Worm (Caenorhabditis elegans) whole organism, L4 larva: ENCODE data around the gene F56F11.1.

Experiments used
- D1046.2 ChIP-seq: fragments of 200-800 bp; sonication (Bioruptor generic); IDR thresholded peaks from 2 replicates; pipeline ENCODE4 v1.3.6; 2022; ENCODE audit warnings: missing genetic modification characterization, missing compliant biosample characterization
- F10B5.3 ChIP-seq: sonication (generic microtip); optimal IDR thresholded peaks from 2 replicates; lab custom pipeline; 2016; ENCODE audit warnings: mild to moderate bottlenecking, missing genetic modification characterization, missing compliant biosample characterization
- F44E2.7 ChIP-seq: fragments of 200-800 bp; sonication (Bioruptor generic); IDR thresholded peaks from 2 replicates; pipeline ENCODE4 v2.1.2; 2022; ENCODE audit warnings: missing genetic modification characterization, missing compliant biosample characterization
- F49E8.2 ChIP-seq: sonication (generic microtip); optimal IDR thresholded peaks from 2 replicates; lab custom pipeline; 2016; ENCODE audit warnings: missing compliant biosample characterization, mild to moderate bottlenecking, missing genetic modification characterization, borderline replicate concordance
- R02D3.7 ChIP-seq: fragments of 150-350 bp; sonication (generic microtip); optimal IDR thresholded peaks from 3 replicates; lab custom pipeline; 2014; ENCODE audit warnings: missing biosample characterization, missing genetic modification characterization
- T26A8.4 ChIP-seq: fragments of 200-800 bp; sonication (Bioruptor generic); IDR thresholded peaks from 2 replicates; pipeline ENCODE4 v1.3.6; 2022; ENCODE audit warnings: missing genetic modification characterization, missing compliant biosample characterization
- Y48G9A.11 ChIP-seq: fragments of 200-800 bp; sonication (Bioruptor generic); IDR thresholded peaks from 2 replicates; pipeline ENCODE4 v1.3.6; 2022; ENCODE audit warnings: missing genetic modification reagents, missing genetic modification characterization, missing compliant biosample characterization
- Y5F2A.4 ChIP-seq: fragments of 200-800 bp; sonication (Bioruptor generic); optimal IDR thresholded peaks from 2 replicates; lab custom pipeline; 2018; ENCODE audit warnings: mild to moderate bottlenecking, missing genetic modification characterization, missing compliant biosample characterization
- Y75B8A.6 ChIP-seq: fragments of 200-800 bp; sonication (Bioruptor generic); IDR thresholded peaks from 2 replicates; pipeline ENCODE4 v1.3.6; 2022; ENCODE audit warnings: missing genetic modification reagents, missing genetic modification characterization, missing compliant biosample characterization
- ama-1 ChIP-seq: fragments of 150-350 bp; optimal IDR thresholded peaks from 2 replicates; lab custom pipeline; 2014; ENCODE audit warnings: inconsistent platforms, mixed read lengths
- ceh-62 ChIP-seq: sonication (generic microtip); optimal IDR thresholded peaks from 2 replicates; lab custom pipeline; 2017; ENCODE audit warnings: missing biosample characterization, missing genetic modification characterization
- ces-1 ChIP-seq: fragments of 150-350 bp; sonication (generic microtip); optimal IDR thresholded peaks from 4 replicates; lab custom pipeline; 2014; ENCODE audit warnings: missing biosample characterization, missing genetic modification reagents, missing genetic modification characterization
- daf-12 ChIP-seq: fragments of 150-350 bp; optimal IDR thresholded peaks from 2 replicates; lab custom pipeline; 2014; ENCODE audit warnings: missing biosample characterization, missing genetic modification reagents, missing genetic modification characterization
- daf-8 ChIP-seq: fragments of 200-800 bp; sonication (Bioruptor generic); IDR thresholded peaks from 2 replicates; pipeline ENCODE4 v1.3.6; 2022; ENCODE audit warnings: missing genetic modification characterization, missing compliant biosample characterization
- dmd-6 ChIP-seq: fragments of 200-800 bp; sonication (Bioruptor generic); IDR thresholded peaks from 2 replicates; pipeline ENCODE4 v1.3.6; 2022; ENCODE audit warnings: missing genetic modification reagents, missing genetic modification characterization, missing compliant biosample characterization
- dpl-1 ChIP-seq: fragments of 150-350 bp; optimal IDR thresholded peaks from 2 replicates; lab custom pipeline; 2014; ENCODE audit warnings: missing biosample characterization, missing genetic modification reagents, missing genetic modification characterization
- duxl-1 ChIP-seq: sonication (generic microtip); optimal IDR thresholded peaks from 2 replicates; lab custom pipeline; 2016; ENCODE audit warnings: mild to moderate bottlenecking, missing genetic modification characterization, moderate library complexity, missing compliant biosample characterization; ENCODE audit not compliant: poor library complexity
- dve-1 ChIP-seq: sonication (generic microtip); optimal IDR thresholded peaks from 2 replicates; lab custom pipeline; 2017; ENCODE audit warnings: antibody characterized with exemption, mild to moderate bottlenecking, missing genetic modification characterization, missing compliant biosample characterization; ENCODE audit not compliant: insufficient read depth
- egl-27 ChIP-seq: sonication (generic microtip); optimal IDR thresholded peaks from 3 replicates; lab custom pipeline; 2017; ENCODE audit warnings: missing biosample characterization, missing genetic modification reagents, missing genetic modification characterization
- fkh-10 ChIP-seq: fragments of 150-350 bp; optimal IDR thresholded peaks from 2 replicates; lab custom pipeline; 2014; ENCODE audit warnings: missing biosample characterization, missing genetic modification reagents, missing genetic modification characterization
- fos-1 ChIP-seq: fragments of 150-350 bp; optimal IDR thresholded peaks from 2 replicates; lab custom pipeline; 2014; ENCODE audit warnings: missing biosample characterization, missing genetic modification characterization
- hlh-11 ChIP-seq: fragments of 200-800 bp; sonication (Bioruptor generic); optimal IDR thresholded peaks from 2 replicates; lab custom pipeline; 2018; ENCODE audit warnings: mild to moderate bottlenecking, missing genetic modification characterization, missing compliant biosample characterization
- hlh-30 ChIP-seq: sonication (generic microtip); optimal IDR thresholded peaks from 2 replicates; lab custom pipeline; 2017; ENCODE audit warnings: antibody characterized with exemption, mild to moderate bottlenecking, missing genetic modification characterization, missing compliant biosample characterization; ENCODE audit not compliant: insufficient read depth
- jun-1 ChIP-seq: fragments of 150-350 bp; optimal IDR thresholded peaks from 2 replicates; lab custom pipeline; 2014; ENCODE audit warnings: missing biosample characterization, missing genetic modification reagents, missing genetic modification characterization
- lin-38 ChIP-seq: fragments of 200-800 bp; sonication (Bioruptor generic); IDR thresholded peaks from 2 replicates; pipeline ENCODE4 v1.3.6; 2022; ENCODE audit warnings: missing genetic modification reagents, missing genetic modification characterization, missing compliant biosample characterization
- lir-3 ChIP-seq: sonication (generic microtip); optimal IDR thresholded peaks from 2 replicates; lab custom pipeline; 2016; ENCODE audit warnings: mild to moderate bottlenecking, missing genetic modification characterization, missing compliant biosample characterization
- lsy-2 ChIP-seq, 2 experiments: fragments of 150-350 bp in 1 of 2; sonication (generic microtip) in 1 of 2; optimal IDR thresholded peaks; 2 replicates each; lab custom pipeline; 2014 to 2017; ENCODE audit warnings: missing biosample characterization in 2 of 2, missing genetic modification characterization in 2 of 2
- madf-5 ChIP-seq, 2 experiments: fragments of 200-800 bp; sonication (Bioruptor generic); IDR thresholded peaks; 2 replicates each; pipeline ENCODE4 v1.3.6; 2022; ENCODE audit warnings: missing compliant biosample characterization in 2 of 2, missing genetic modification characterization in 2 of 2
- mes-2 ChIP-seq: sonication (generic microtip); optimal IDR thresholded peaks from 2 replicates; lab custom pipeline; 2016; ENCODE audit warnings: missing genotype, mild to moderate bottlenecking, missing genetic modification characterization, missing compliant biosample characterization; ENCODE audit not compliant: poor library complexity, severe bottlenecking
- mxl-2 ChIP-seq: fragments of 200-800 bp; sonication (Bioruptor generic); conservative IDR thresholded peaks from 2 replicates; pipeline ENCODE4 v1.3.6; 2022; ENCODE audit warnings: missing genetic modification reagents, missing genetic modification characterization, missing compliant biosample characterization
- mxl-3 ChIP-seq: fragments of 200-800 bp; sonication (Bioruptor generic); optimal IDR thresholded peaks from 2 replicates; lab custom pipeline; 2018; ENCODE audit warnings: mild to moderate bottlenecking, missing genetic modification characterization, missing compliant biosample characterization
- nhr-10 ChIP-seq: fragments of 150-350 bp; optimal IDR thresholded peaks from 2 replicates; lab custom pipeline; 2014; ENCODE audit warnings: missing biosample characterization, missing genetic modification characterization
- nhr-11 ChIP-seq: fragments of 150-350 bp; optimal IDR thresholded peaks from 2 replicates; lab custom pipeline; 2014; ENCODE audit warnings: missing biosample characterization, missing genetic modification characterization
- nhr-111 ChIP-seq: fragments of 200-800 bp; sonication (Bioruptor generic); optimal IDR thresholded peaks from 2 replicates; lab custom pipeline; 2018; ENCODE audit warnings: mild to moderate bottlenecking, missing genetic modification characterization, missing compliant biosample characterization
- nhr-28 ChIP-seq: fragments of 150-350 bp; optimal IDR thresholded peaks from 2 replicates; lab custom pipeline; 2014; ENCODE audit warnings: missing biosample characterization, missing genetic modification characterization
- nhr-41 ChIP-seq: fragments of 200-800 bp; sonication (Bioruptor generic); IDR thresholded peaks from 2 replicates; pipeline ENCODE4 v1.3.6; 2022; ENCODE audit warnings: missing genetic modification reagents, missing genetic modification characterization, missing compliant biosample characterization
- nhr-48 ChIP-seq: sonication (generic microtip); optimal IDR thresholded peaks from 2 replicates; lab custom pipeline; 2016; ENCODE audit warnings: mild to moderate bottlenecking, missing genetic modification characterization, missing compliant biosample characterization
- nhr-76 ChIP-seq: fragments of 150-350 bp; optimal IDR thresholded peaks from 2 replicates; lab custom pipeline; 2014; ENCODE audit warnings: missing biosample characterization, missing genetic modification characterization
- nhr-77 ChIP-seq: fragments of 150-350 bp; optimal IDR thresholded peaks from 2 replicates; lab custom pipeline; 2014; ENCODE audit warnings: missing biosample characterization, missing genetic modification characterization
- pha-4 ChIP-seq, 2 experiments: fragments of 150-350 bp in 1 of 2; fragments of 200-800 bp in 1 of 2; sonication (Bioruptor generic) in 1 of 2; IDR thresholded peaks in 1 of 2; optimal IDR thresholded peaks in 1 of 2; 2 replicates each; pipeline versions ENCODE4 v1.3.6 to Lab custom; 2014 to 2022; ENCODE audit warnings: missing genetic modification characterization in 2 of 2, missing genetic modification reagents in 2 of 2, missing biosample characterization in 1 of 2, missing compliant biosample characterization in 1 of 2
- pqm-1 ChIP-seq: sonication (generic microtip); optimal IDR thresholded peaks from 2 replicates; lab custom pipeline; 2017; ENCODE audit warnings: missing biosample characterization, missing genetic modification characterization
- sdz-12 ChIP-seq: fragments of 200-800 bp; sonication (Bioruptor generic); optimal IDR thresholded peaks from 2 replicates; lab custom pipeline; 2018; ENCODE audit warnings: mild to moderate bottlenecking, missing genetic modification characterization, missing compliant biosample characterization
- skn-1 ChIP-seq: fragments of 150-350 bp; optimal IDR thresholded peaks from 2 replicates; lab custom pipeline; 2014; ENCODE audit warnings: missing biosample characterization, missing genetic modification characterization
- snpc-1.2 ChIP-seq: fragments of 200-800 bp; sonication (Bioruptor generic); IDR thresholded peaks from 2 replicates; pipeline ENCODE4 v1.3.6; 2022; ENCODE audit warnings: missing genetic modification reagents, missing genetic modification characterization, missing compliant biosample characterization
- spr-3 ChIP-seq: fragments of 200-800 bp; sonication (Bioruptor generic); optimal IDR thresholded peaks from 2 replicates; lab custom pipeline; 2018; ENCODE audit warnings: mild to moderate bottlenecking, missing genetic modification characterization, missing compliant biosample characterization
- tag-97 ChIP-seq: fragments of 200-800 bp; sonication (Bioruptor generic); IDR thresholded peaks from 2 replicates; pipeline ENCODE4 v1.3.6; 2022; ENCODE audit warnings: missing genetic modification characterization, missing compliant biosample characterization
- unc-130 ChIP-seq: sonication (generic microtip); optimal IDR thresholded peaks from 2 replicates; lab custom pipeline; 2016; ENCODE audit warnings: missing genetic modification reagents, missing genetic modification characterization, missing compliant biosample characterization
- unc-62 ChIP-seq, 3 experiments: fragments of 150-350 bp in 1 of 3; sonication (generic microtip); optimal IDR thresholded peaks in 2 of 3; peaks in 1 of 3; 1 replicate in 1 of 3; 2 replicates in 2 of 3; lab custom pipeline; 2014 to 2017; ENCODE audit warnings: missing biosample characterization in 3 of 3, missing genetic modification characterization in 3 of 3, missing genetic modification reagents in 3 of 3, missing genotype in 1 of 3
- vab-7 ChIP-seq: fragments of 200-800 bp; sonication (Bioruptor generic); IDR thresholded peaks from 2 replicates; pipeline ENCODE4 v1.3.6; 2022; ENCODE audit warnings: missing genetic modification reagents, missing genetic modification characterization, missing compliant biosample characterization
- zfp-3 ChIP-seq: fragments of 200-800 bp; sonication (Bioruptor generic); conservative IDR thresholded peaks from 2 replicates; pipeline ENCODE4 v1.3.6; 2022; ENCODE audit warnings: missing genetic modification reagents, missing genetic modification characterization, missing compliant biosample characterization
- ztf-11 ChIP-seq: fragments of 150-350 bp; optimal IDR thresholded peaks from 2 replicates; lab custom pipeline; 2014; ENCODE audit warnings: missing biosample characterization, missing genetic modification characterization

The F56F11.1 gene

DNA sequence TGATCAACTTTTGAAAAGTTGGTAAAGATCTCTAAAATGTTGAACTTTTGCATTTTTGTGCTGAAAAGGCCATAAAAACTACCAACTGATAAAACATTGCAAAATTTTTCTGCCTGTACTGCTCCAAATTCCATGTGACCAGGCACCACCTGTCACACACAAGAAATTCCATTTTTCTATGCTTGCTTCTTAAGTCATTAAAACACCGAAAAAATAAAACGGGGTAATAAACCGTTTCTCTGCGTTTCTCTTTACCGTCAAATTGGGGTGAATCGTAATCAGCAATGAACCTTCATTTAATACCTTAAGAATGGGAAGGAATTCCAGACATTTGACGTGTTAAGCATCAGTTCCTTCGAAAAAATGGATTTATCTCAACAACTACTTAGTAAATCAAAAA, 21.3 kb upstream of the F56F11.1 start (continued):
- TF ChIP-seq dmd-6 (peak; percentile 93), unc-130 (GFP tag; lab: Kevin White, UChicago) (no peak), nhr-77 (tag; lab: Kevin White, UChicago) (peak; percentile 78), ces-1 (no peak), vab-7 (GFP tag; lab: Robert Waterston, UW) (no peak), pha-4 (GFP tag; IDR thresholded peaks at IDR 0.05; lab: Robert Waterston, UW) (no peak), pha-4 (tag; optimal IDR thresholded peaks at IDR 0.05; lab: Kevin White, UChicago) (no peak), nhr-111 (no peak), lin-38 (GFP tag; lab: Robert Waterston, UW) (no peak), F44E2.7 (GFP tag; lab: Robert Waterston, UW) (no peak), skn-1 (no peak), nhr-10 (tag; lab: Kevin White, UChicago) (no peak), tag-97 (no peak), Y48G9A.11 (GFP tag; lab: Robert Waterston, UW) (no peak), fkh-10 (GFP tag; lab: Kevin White, UChicago) (no peak), spr-3 (GFP tag; lab: Kevin White, UChicago) (no peak), ceh-62 (tag; lab: Kevin White, UChicago) (no peak), nhr-28 (tag; lab: Kevin White, UChicago) (peak; percentile 92), mes-2 (tag; lab: Kevin White, UChicago) (no peak), lir-3 (tag; lab: Kevin White, UChicago) (no peak), fos-1 (no peak), nhr-76 (tag; lab: Kevin White, UChicago) (no peak), sdz-12 (GFP tag; lab: Kevin White, UChicago) (no peak), Y5F2A.4 (GFP tag; lab: Kevin White, UChicago) (no peak), snpc-1.2 (no peak), nhr-48 (tag; lab: Kevin White, UChicago) (peak; percentile 44), R02D3.7 (tag; lab: Kevin White, UChicago) (no peak), dpl-1 (GFP tag; lab: Kevin White, UChicago) (no peak), egl-27 (tag; lab: Kevin White, UChicago) (no peak), ama-1 (lab: Kevin White, UChicago) (no peak), lsy-2 (tag; optimal IDR thresholded peaks at IDR 0.05; lab: Kevin White, UChicago) (peak in 1 of 2 experiments; percentile 26), jun-1 (tag; lab: Kevin White, UChicago) (no peak), hlh-30 (peak; percentile 53), F10B5.3 (no peak), F49E8.2 (tag; lab: Kevin White, UChicago) (no peak), ztf-11 (tag; lab: Kevin White, UChicago) (no peak), pqm-1 (tag; lab: Kevin White, UChicago) (peak; percentile 95), T26A8.4 (GFP tag; lab: Robert Waterston, UW) (no peak), D1046.2 (GFP tag; lab: Robert Waterston, UW) (no peak), zfp-3 (GFP tag; lab: Robert Waterston, UW) (no peak), duxl-1 (tag; lab: Kevin White, UChicago) (no peak), nhr-41 (GFP tag; lab: Robert Waterston, UW) (no peak), mxl-3 (peak; percentile 23), madf-5 (GFP tag; IDR thresholded peaks at IDR 0.05; lab: Robert Waterston, UW) (no peak), daf-12 (no peak), nhr-11 (no peak), Y75B8A.6 (GFP tag; lab: Robert Waterston, UW) (no peak), unc-62 (GFP tag; optimal IDR thresholded peaks at IDR 0.05 in 1 of 2; lab: Kevin White, UChicago) (peak in 1 of 2 experiments; percentile 90), unc-62 (tag; optimal IDR thresholded peaks at IDR 0.05; lab: Kevin White, UChicago) (no peak), mxl-2 (no peak), daf-8 (GFP tag; lab: Robert Waterston, UW) (no peak), hlh-11 (tag; lab: Kevin White, UChicago) (peak; percentile 88), dve-1 (tag; lab: Kevin White, UChicago) (peak; percentile 91)
